Fruit fly (Drosophila melanogaster): Measurements from ENCODE around the gene ush.

The ush gene

dm6 chr2L:490150-491095 is 14.4 kb downstream of the ush start (continued):
- TF ChIP-seq croc (GFP tag; conservative IDR thresholded peaks at IDR 0.05) (0 out of 3 replicates have a peak, but pooled peaks have one; percentile 12), CG9817 (tag; optimal IDR thresholded peaks at IDR 0.05) (peak; percentile 59), ind (GFP tag; optimal IDR thresholded peaks at IDR 0.05) (peak; percentile 65), tgo (GFP tag; IDR thresholded peaks at IDR 0.05) (peak; percentile 53), Ptx1 (GFP tag; IDR thresholded peaks at IDR 0.05) (peak; percentile 70), bsh (GFP tag; optimal IDR thresholded peaks at IDR 0.05) (peak; percentile 38 to 78), fru (optimal IDR thresholded peaks at IDR 0.05) (no peak), Dek (tag; optimal IDR thresholded peaks at IDR 0.05) (peak; percentile 87), ato (GFP tag; IDR thresholded peaks at IDR 0.05; ENCODE audit: partially characterized antibody) (peak; percentile 60), Dll (GFP tag; IDR thresholded peaks at IDR 0.05; ENCODE audit: partially characterized antibody) (peak; percentile 56; the same call in 3 of the 4 replicates), kah (GFP tag; optimal IDR thresholded peaks at IDR 0.05) (peak; percentile 67), CG1529 (GFP tag; optimal IDR thresholded peaks at IDR 0.05) (no peak), Elba2 (GFP tag; optimal IDR thresholded peaks at IDR 0.05) (peak; percentile 10), Mrtf (GFP tag; IDR thresholded peaks at IDR 0.05) (peak; percentile 75; the same call in 2 of the 3 replicates), CG14710 (tag; optimal IDR thresholded peaks at IDR 0.05) (peak; percentile 64), exex (tag; optimal IDR thresholded peaks at IDR 0.05) (peak; percentile 78), chn (GFP tag; optimal IDR thresholded peaks at IDR 0.05) (peak; percentile 77), Deaf1 (tag; optimal IDR thresholded peaks at IDR 0.05) (peak; percentile 95)

- TF ChIP-seq chif (GFP tag; optimal IDR thresholded peaks at IDR 0.05) (peak in 1 of 2 experiments; percentile 4), Nf-YA (GFP tag; IDR thresholded peaks at IDR 0.05) (no peak), CG5180 (GFP tag; optimal IDR thresholded peaks at IDR 0.05) (peak; percentile 78), stwl (tag; optimal IDR thresholded peaks at IDR 0.05) (peak; percentile 68), CTCF (GFP tag; optimal IDR thresholded peaks at IDR 0.05) (peak; percentile 92), CG8281 (tag; optimal IDR thresholded peaks at IDR 0.05) (peak; percentile 42), zfh1 (GFP tag; IDR thresholded peaks at IDR 0.05) (0 out of 3 replicates have a peak, but pooled peaks have one; percentile 5), CG16779 (GFP tag; IDR thresholded peaks at IDR 0.05) (0 out of 2 replicates have a peak, but pooled peaks have one; percentile 33), Ets65A (GFP tag) (peak; percentile 80), CG2199 (GFP tag; IDR thresholded peaks at IDR 0.05) (peak; percentile 79; the same call in 2 of the 3 replicates), kni (GFP tag; optimal IDR thresholded peaks at IDR 0.05) (peak; percentile 82), CG17361 (GFP tag; IDR thresholded peaks at IDR 0.05) (0 out of 3 replicates have a peak, but pooled peaks have one; percentile 21), CG12155 (GFP tag; optimal IDR thresholded peaks at IDR 0.05) (peak; percentile 28), mirr (GFP tag; optimal IDR thresholded peaks at IDR 0.05) (no peak), CG9817 (tag; optimal IDR thresholded peaks at IDR 0.05) (no peak), Fer3 (tag; optimal IDR thresholded peaks at IDR 0.05) (no peak), Med (GFP tag) (peak; percentile 57), D19A (tag; optimal IDR thresholded peaks at IDR 0.05) (peak; percentile 25), CG2712 (tag; optimal IDR thresholded peaks at IDR 0.05) (no peak), CG8359 (GFP tag; optimal IDR thresholded peaks at IDR 0.05; ENCODE audit: borderline replicate concordance) (peak; percentile 62), Dip2 (GFP tag; IDR thresholded peaks at IDR 0.05) (peak; percentile 87), CG6791 (GFP tag; IDR thresholded peaks at IDR 0.05; ENCODE audit: partially characterized antibody) (peak; percentile 53; the same call in 1 of the 3 replicates), CG3847 (GFP tag; IDR thresholded peaks at IDR 0.05) (no peak), CG12942 (GFP tag; optimal IDR thresholded peaks at IDR 0.05) (no peak), hb (GFP tag; IDR thresholded peaks at IDR 0.05; ENCODE audit: partially characterized antibody) (no peak), CG4360 (GFP tag; IDR thresholded peaks at IDR 0.05) (0 out of 2 replicates have a peak, but pooled peaks have one; percentile 29), trem (tag; optimal IDR thresholded peaks at IDR 0.05) (peak; percentile 27), salm (tag; optimal IDR thresholded peaks at IDR 0.05) (no peak), chinmo (GFP tag; IDR thresholded peaks at IDR 0.05; ENCODE audit: partially characterized antibody) (0 out of 4 replicates have a peak, but pooled peaks have one; percentile 36), CG8290 (GFP tag; optimal IDR thresholded peaks at IDR 0.05) (peak; percentile 48), CG8290 (tag; optimal IDR thresholded peaks at IDR 0.05) (peak in 1 of 2 experiments; percentile 8)
Measured at dm6 chr2L:492225-492624, 16.2 kb downstream of the ush start.

All from whole organism, embryonic.